Fruit fly (Drosophila melanogaster) whole organism, embryonic: ENCODE results near the gene Ank2.

Experiments used
- Awh ChIP-seq: fragments of 200-800 bp; sonication (Bioruptor generic); IDR thresholded peaks from 2 replicates; pipeline ENCODE4, ENCODE4 v1.3.6; 2022; ENCODE audit warnings: missing biosample characterization, missing genetic modification characterization
- CG4404 ChIP-seq: fragments of 200-800 bp; sonication (Bioruptor generic); IDR thresholded peaks from 2 replicates; pipeline ENCODE4 v1.3.6; 2022; ENCODE audit warnings: missing biosample characterization, missing genetic modification characterization
- maf-S ChIP-seq: fragments of 200-800 bp; sonication (Bioruptor generic); optimal IDR thresholded peaks from 2 replicates; lab custom pipeline; 2016; ENCODE audit warnings: missing biosample characterization, missing genetic modification characterization

- TF ChIP-seq CG4404 (GFP tag; lab: Robert Waterston, UW) (no peak), maf-S (no peak), Awh (GFP tag; lab: Robert Waterston, UW) (no peak)
Measured at dm6 chr3L:7747044-7747443, 28.8 kb upstream of the Ank2 start, which contains the start of gene CG13685.
